Fruit fly (Drosophila melanogaster) whole organism, embryonic: Measurements from ENCODE around the gene att-ORFB.

Experiments used
- ATbp ChIP-seq: fragments of 200-800 bp; sonication (Bioruptor generic); optimal IDR thresholded peaks from 2 replicates; lab custom pipeline; 2017; ENCODE audit warnings: missing biosample characterization, mild to moderate bottlenecking, missing genetic modification characterization, missing genetic modification reagents
- Ada2b ChIP-seq: fragments of 200-800 bp; sonication (Bioruptor generic); IDR thresholded peaks from 2 replicates; pipeline ENCODE4 v1.3.6; 2022; ENCODE audit warnings: missing biosample characterization, missing genetic modification characterization
- B-H1 ChIP-seq: fragments of 200-800 bp; sonication (Bioruptor generic); IDR thresholded peaks from 3 replicates; pipeline ENCODE4 v1.3.6; 2022; ENCODE audit warnings: missing biosample characterization, missing genetic modification characterization
- BEAF-32 ChIP-seq: fragments of 200-800 bp; sonication (Bioruptor generic); optimal IDR thresholded peaks from 3 replicates; lab custom pipeline; 2017; ENCODE audit warnings: missing biosample characterization, missing genetic modification characterization, mild to moderate bottlenecking, moderate library complexity, missing genetic modification reagents
- Blimp-1 ChIP-seq: fragments of 200-800 bp; sonication (Bioruptor generic); optimal IDR thresholded peaks from 3 replicates; lab custom pipeline; 2018; ENCODE audit warnings: missing biosample characterization, missing genetic modification characterization, mild to moderate bottlenecking, moderate library complexity, missing genetic modification reagents
- CG12391 ChIP-seq: fragments of 200-800 bp; sonication (Bioruptor generic); optimal IDR thresholded peaks from 3 replicates; lab custom pipeline; 2018; ENCODE audit warnings: missing biosample characterization, mild to moderate bottlenecking, missing genetic modification characterization, moderate library complexity
- CG12659 ChIP-seq: fragments of 200-800 bp; sonication (Bioruptor generic); optimal IDR thresholded peaks from 3 replicates; lab custom pipeline; 2017; ENCODE audit warnings: mild to moderate bottlenecking, missing biosample characterization, missing genetic modification reagents, missing genetic modification characterization
- CG13287 ChIP-seq: fragments of 200-800 bp; sonication (Bioruptor generic); IDR thresholded peaks from 2 replicates; pipeline ENCODE4 v1.3.6; 2022; ENCODE audit warnings: missing biosample characterization, missing genetic modification characterization; ENCODE audit not compliant: partially characterized antibody
- CG14710 ChIP-seq: fragments of 200-800 bp; sonication (Bioruptor generic); optimal IDR thresholded peaks from 3 replicates; lab custom pipeline; 2019; ENCODE audit warnings: missing biosample characterization, mild to moderate bottlenecking, missing genetic modification characterization, moderate library complexity
- CG14965 ChIP-seq: fragments of 200-800 bp; sonication (Bioruptor generic); optimal IDR thresholded peaks from 2 replicates; lab custom pipeline; 2016; ENCODE audit warnings: missing biosample characterization, missing genetic modification characterization, borderline replicate concordance
- CG15514 ChIP-seq: fragments of 200-800 bp; sonication (Bioruptor generic); optimal IDR thresholded peaks from 3 replicates; lab custom pipeline; 2017; ENCODE audit warnings: missing biosample characterization, missing genetic modification characterization, mild to moderate bottlenecking, moderate library complexity, missing genetic modification reagents
- CG1603 ChIP-seq: fragments of 200-800 bp; sonication (Bioruptor generic); optimal IDR thresholded peaks from 2 replicates; lab custom pipeline; 2019; ENCODE audit warnings: missing biosample characterization, mild to moderate bottlenecking, missing genetic modification characterization, moderate library complexity
- CG16813 ChIP-seq: fragments of 200-800 bp; sonication (Bioruptor generic); IDR thresholded peaks from 3 replicates; pipeline ENCODE4 v1.3.6; 2022; ENCODE audit warnings: missing biosample characterization, missing genetic modification characterization; ENCODE audit not compliant: partially characterized antibody
- CG2199 ChIP-seq: fragments of 200-800 bp; sonication (Bioruptor generic); IDR thresholded peaks from 3 replicates; pipeline ENCODE4 v1.3.6; 2022; ENCODE audit warnings: missing biosample characterization, missing genetic modification characterization
- CG30403 ChIP-seq: fragments of 200-800 bp; sonication (Bioruptor generic); optimal IDR thresholded peaks from 3 replicates; lab custom pipeline; 2016; ENCODE audit warnings: missing biosample characterization, missing genetic modification characterization
- CG34376 ChIP-seq: fragments of 200-800 bp; sonication (Bioruptor generic); optimal IDR thresholded peaks from 2 replicates; lab custom pipeline; 2018; ENCODE audit warnings: missing biosample characterization, mild to moderate bottlenecking, missing genetic modification characterization
- CG8478 ChIP-seq: fragments of >200 bp; optimal IDR thresholded peaks from 2 replicates; lab custom pipeline; 2018
- CG9437 ChIP-seq: fragments of 200-800 bp; sonication (Bioruptor generic); optimal IDR thresholded peaks from 2 replicates; lab custom pipeline; 2018; ENCODE audit warnings: missing biosample characterization, mild to moderate bottlenecking, missing genetic modification characterization
- CG9797 ChIP-seq: fragments of 200-800 bp; sonication (Bioruptor generic); optimal IDR thresholded peaks from 3 replicates; lab custom pipeline; 2018; ENCODE audit warnings: missing biosample characterization, mild to moderate bottlenecking, missing genetic modification characterization
- CG9876 ChIP-seq: fragments of 200-800 bp; sonication (Bioruptor generic); optimal IDR thresholded peaks from 2 replicates; lab custom pipeline; 2016; ENCODE audit warnings: missing biosample characterization, missing genetic modification characterization
- CG9932 ChIP-seq: fragments of 200-800 bp; sonication (Bioruptor generic); IDR thresholded peaks from 2 replicates; pipeline ENCODE4 v1.3.6; 2022; ENCODE audit warnings: missing biosample characterization, missing genetic modification characterization
- CHES-1-like ChIP-seq: fragments of 200-800 bp; sonication (Bioruptor generic); optimal IDR thresholded peaks from 2 replicates; lab custom pipeline; 2016; ENCODE audit warnings: missing biosample characterization, missing genetic modification characterization
- Chrac-16 ChIP-seq: fragments of 200-800 bp; sonication (Bioruptor generic); optimal IDR thresholded peaks from 3 replicates; lab custom pipeline; 2016; ENCODE audit warnings: missing biosample characterization, missing genetic modification characterization
- Deaf1 ChIP-seq: fragments of 200-800 bp; optimal IDR thresholded peaks from 3 replicates; lab custom pipeline; 2019; ENCODE audit warnings: missing biosample characterization, mild to moderate bottlenecking, missing genetic modification characterization, moderate library complexity
- Dp ChIP-seq: fragments of 200-800 bp; sonication (Bioruptor generic); optimal IDR thresholded peaks from 2 replicates; lab custom pipeline; 2018; ENCODE audit warnings: missing biosample characterization, mild to moderate bottlenecking, missing genetic modification characterization, moderate library complexity
- Fer1 ChIP-seq: fragments of 200-800 bp; sonication (Bioruptor generic); optimal IDR thresholded peaks from 2 replicates; lab custom pipeline; 2017; ENCODE audit warnings: missing biosample characterization, mild to moderate bottlenecking, missing genetic modification characterization
- HLH3B ChIP-seq: fragments of 200-800 bp; sonication (Bioruptor generic); IDR thresholded peaks from 2 replicates; pipeline ENCODE4 v1.3.6; 2022; ENCODE audit warnings: missing biosample characterization, missing genetic modification characterization
- MESR4 ChIP-seq: fragments of 200-800 bp; sonication (Bioruptor generic); optimal IDR thresholded peaks from 2 replicates; lab custom pipeline; 2018; ENCODE audit warnings: missing biosample characterization, mild to moderate bottlenecking, missing genetic modification characterization, moderate library complexity
- Max ChIP-seq: fragments of 200-800 bp; sonication (Bioruptor generic); optimal IDR thresholded peaks from 2 replicates; lab custom pipeline; 2016; ENCODE audit warnings: missing biosample characterization, mild to moderate bottlenecking, missing genetic modification characterization
- NFAT ChIP-seq: fragments of 200-800 bp; sonication (Bioruptor generic); IDR thresholded peaks from 2 replicates; pipeline ENCODE4 v1.3.6; 2022; ENCODE audit warnings: missing biosample characterization, missing genetic modification characterization
- Nf-YA ChIP-seq: fragments of 200-800 bp; sonication (Bioruptor generic); IDR thresholded peaks from 2 replicates; pipeline ENCODE4 v1.3.6; 2022; ENCODE audit warnings: missing biosample characterization, missing genetic modification characterization
- Opbp ChIP-seq: fragments of 200-800 bp; sonication (Bioruptor generic); IDR thresholded peaks from 3 replicates; pipeline ENCODE4 v1.3.6; 2022; ENCODE audit warnings: missing biosample characterization, missing genetic modification characterization; ENCODE audit not compliant: partially characterized antibody
- Rfx ChIP-seq: fragments of 200-800 bp; sonication (Bioruptor generic); IDR thresholded peaks from 2 replicates; pipeline ENCODE4 v1.3.6; 2022; ENCODE audit warnings: missing biosample characterization, missing genetic modification characterization
- Trl ChIP-seq, 3 experiments: fragments of >200 bp in 2 of 3; fragments of 200-800 bp in 1 of 3; sonication (Bioruptor generic) in 1 of 3; optimal IDR thresholded peaks; 2 replicates in 1 of 3; 3 replicates in 2 of 3; lab custom pipeline; 2016 to 2017; ENCODE audit warnings: missing biosample characterization in 1 of 3, missing genetic modification characterization in 1 of 3
- amos ChIP-seq: fragments of 200-800 bp; sonication (Bioruptor generic); IDR thresholded peaks from 2 replicates; pipeline ENCODE4 v1.3.6; 2022; ENCODE audit warnings: missing biosample characterization, missing genetic modification characterization; ENCODE audit not compliant: partially characterized antibody
- bab2 ChIP-seq: fragments of 200-800 bp; sonication (Bioruptor generic); optimal IDR thresholded peaks from 2 replicates; lab custom pipeline; 2016; ENCODE audit warnings: missing biosample characterization, missing genetic modification characterization
- ci ChIP-seq: fragments of 200-800 bp; sonication (Bioruptor generic); IDR thresholded peaks from 3 replicates; pipeline ENCODE4 v1.3.6; 2022; ENCODE audit warnings: missing biosample characterization, missing genetic modification characterization
- dm ChIP-seq: fragments of 200-800 bp; sonication (Bioruptor generic); optimal IDR thresholded peaks from 3 replicates; lab custom pipeline; 2016; ENCODE audit warnings: missing biosample characterization, missing genetic modification characterization
- gcm ChIP-seq: fragments of 200-800 bp; sonication (Bioruptor generic); optimal IDR thresholded peaks from 2 replicates; lab custom pipeline; 2019; ENCODE audit warnings: missing biosample characterization, mild to moderate bottlenecking, missing genetic modification characterization, moderate library complexity
- knrl ChIP-seq: fragments of 200-800 bp; sonication (Bioruptor generic); IDR thresholded peaks from 3 replicates; pipeline ENCODE4 v1.3.6; 2022; ENCODE audit warnings: missing biosample characterization, missing genetic modification characterization; ENCODE audit not compliant: partially characterized antibody
- sd ChIP-seq: fragments of 200-800 bp; sonication (Bioruptor generic); optimal IDR thresholded peaks from 3 replicates; lab custom pipeline; 2018; ENCODE audit warnings: missing biosample characterization, mild to moderate bottlenecking, missing genetic modification characterization, moderate library complexity
- stwl ChIP-seq: fragments of 200-800 bp; sonication (Bioruptor generic); optimal IDR thresholded peaks from 3 replicates; lab custom pipeline; 2018; ENCODE audit warnings: missing biosample characterization, mild to moderate bottlenecking, missing genetic modification characterization, moderate library complexity
- tap ChIP-seq: fragments of 200-800 bp; optimal IDR thresholded peaks from 3 replicates; lab custom pipeline; 2019; ENCODE audit warnings: missing biosample characterization, mild to moderate bottlenecking, missing genetic modification characterization, moderate library complexity
- tna ChIP-seq: fragments of 200-800 bp; sonication (Bioruptor generic); IDR thresholded peaks from 2 replicates; pipeline ENCODE4 v1.3.6; 2022; ENCODE audit warnings: missing biosample characterization, missing genetic modification characterization; ENCODE audit not compliant: partially characterized antibody
- zen2 ChIP-seq: fragments of 200-800 bp; sonication (Bioruptor generic); IDR thresholded peaks from 3 replicates; pipeline ENCODE4 v1.3.6; 2022; ENCODE audit warnings: missing biosample characterization, missing genetic modification characterization; ENCODE audit not compliant: partially characterized antibody
- zfh1 ChIP-seq: fragments of 200-800 bp; sonication (Bioruptor generic); IDR thresholded peaks from 3 replicates; pipeline ENCODE4 v1.3.6; 2022; ENCODE audit warnings: missing biosample characterization, missing genetic modification characterization

The att-ORFB gene

dm6 chr3R:20592517-20593462 is 38.6 kb upstream of the att-ORFB start, which contains the start of the genes Pus1 and bon (continued):
- TF ChIP-seq tna, result peak; percentile 46; the same call in 1 of the 2 replicates
- peak; percentile 32; the same call in 1 of the 2 replicates for TF ChIP-seq amos (GFP tag; lab: Robert Waterston, UW)
- peak; percentile 37; the same call in 1 of the 3 replicates for TF ChIP-seq zfh1
- TF ChIP-seq BEAF-32 (GFP tag; lab: Kevin White, UChicago), result peak; percentile 52
- TF ChIP-seq CG8478 (lab: Kevin White, UChicago), result peak; percentile 65
- TF ChIP-seq CG2199 (GFP tag; lab: Robert Waterston, UW), result 0 out of 3 replicates have a peak, but pooled peaks have one; percentile 16
- peak; percentile 51 for TF ChIP-seq Blimp-1 (GFP tag; lab: Kevin White, UChicago)
- peak; percentile 86 for TF ChIP-seq CG12659 (GFP tag; lab: Kevin White, UChicago)
- peak; percentile 84 for TF ChIP-seq MESR4
- peak; percentile 100 for TF ChIP-seq CG9437
- TF ChIP-seq stwl (tag; lab: Kevin White, UChicago), result peak; percentile 79
- TF ChIP-seq Opbp (GFP tag; lab: Robert Waterston, UW), result 0 out of 3 replicates have a peak, but pooled peaks have one; percentile 30
- TF ChIP-seq Fer1 (GFP tag; lab: Kevin White, UChicago), result no peak
- TF ChIP-seq Ada2b (GFP tag; lab: Robert Waterston, UW), result no peak
- TF ChIP-seq CG14965 (GFP tag; lab: Kevin White, UChicago), result no peak
- peak; percentile 79 for TF ChIP-seq CG14710 (tag; lab: Kevin White, UChicago)
- TF ChIP-seq NFAT (GFP tag; lab: Robert Waterston, UW), result 0 out of 2 replicates have a peak, but pooled peaks have one; percentile 13
- TF ChIP-seq Chrac-16 (GFP tag; lab: Kevin White, UChicago), result peak; percentile 16
- no peak for TF ChIP-seq ATbp (GFP tag; lab: Kevin White, UChicago)
- TF ChIP-seq CG1603 (tag; lab: Kevin White, UChicago), result peak; percentile 67
- peak; percentile 25 for TF ChIP-seq CG30403 (GFP tag; lab: Kevin White, UChicago)
- peak; percentile 63 for TF ChIP-seq Deaf1 (tag; lab: Kevin White, UChicago)
- TF ChIP-seq Trl (optimal IDR thresholded peaks at IDR 0.05; lab: Kevin White, UChicago), result peak in 1 of 2 experiments; percentile 34
- TF ChIP-seq Trl (GFP tag; optimal IDR thresholded peaks at IDR 0.05; lab: Kevin White, UChicago), result no peak
- peak; percentile 82 for TF ChIP-seq CG15514 (GFP tag; lab: Kevin White, UChicago)
- peak; percentile 23 for TF ChIP-seq CG12391 (tag; lab: Kevin White, UChicago)
- TF ChIP-seq gcm (GFP tag; lab: Kevin White, UChicago), result peak; percentile 30
- TF ChIP-seq Nf-YA (GFP tag; lab: Robert Waterston, UW), result 0 out of 2 replicates have a peak, but pooled peaks have one; percentile 8
- no peak for TF ChIP-seq HLH3B (GFP tag; lab: Robert Waterston, UW)
- TF ChIP-seq dm (GFP tag; lab: Kevin White, UChicago), result peak; percentile 53
- TF ChIP-seq CG9876 (GFP tag; lab: Kevin White, UChicago), result no peak
- TF ChIP-seq CG9932 (GFP tag; lab: Robert Waterston, UW), result peak; percentile 54
- peak; percentile 64 for TF ChIP-seq CHES-1-like (GFP tag; lab: Kevin White, UChicago)
- TF ChIP-seq sd (tag; lab: Kevin White, UChicago), result peak; percentile 68
- TF ChIP-seq bab2 (GFP tag; lab: Kevin White, UChicago), result peak; percentile 22
- peak; percentile 43 for TF ChIP-seq Rfx
- TF ChIP-seq zen2, result no peak
- peak; percentile 35 for TF ChIP-seq Dp (GFP tag; lab: Kevin White, UChicago)
- peak; percentile 38 for TF ChIP-seq Max (GFP tag; lab: Kevin White, UChicago)
- TF ChIP-seq tap (tag; lab: Kevin White, UChicago), result no peak
- TF ChIP-seq CG9797 (GFP tag; lab: Kevin White, UChicago), result peak; percentile 89
- TF ChIP-seq CG13287 (GFP tag; lab: Robert Waterston, UW), result peak; percentile 39; the same call in 1 of the 2 replicates
- TF ChIP-seq knrl (GFP tag; lab: Robert Waterston, UW), result no peak
- TF ChIP-seq B-H1 (GFP tag; lab: Robert Waterston, UW), result no peak
- TF ChIP-seq CG16813 (GFP tag; lab: Robert Waterston, UW), result peak; percentile 14; the same call in 1 of the 3 replicates
- peak; percentile 10 for TF ChIP-seq CG34376
- TF ChIP-seq ci, result peak; percentile 20; the same call in 1 of the 3 replicates
